Fruit fly (Drosophila melanogaster) whole organism, prepupa: Measurements from ENCODE around the gene Spase25.

ENCODE experiments used
- CG32006 ChIP-seq: fragments of 200-800 bp; sonication (Bioruptor generic); optimal IDR thresholded peaks from 3 replicates; lab custom pipeline; 2017; ENCODE audit warnings: missing biosample characterization, mild to moderate bottlenecking, missing genetic modification characterization
- CG6854 ChIP-seq: fragments of 200-800 bp; sonication (Bioruptor generic); optimal IDR thresholded peaks from 2 replicates; lab custom pipeline; 2017; ENCODE audit warnings: missing biosample characterization, mild to moderate bottlenecking, missing genetic modification characterization
- Ets21C ChIP-seq: fragments of 200-800 bp; sonication (Bioruptor generic); optimal IDR thresholded peaks from 3 replicates; lab custom pipeline; 2016; ENCODE audit warnings: missing biosample characterization, missing genetic modification characterization
- fkh ChIP-seq: fragments of 200-800 bp; sonication (Bioruptor generic); optimal IDR thresholded peaks from 3 replicates; lab custom pipeline; 2017; ENCODE audit warnings: missing biosample characterization, mild to moderate bottlenecking, missing genetic modification characterization, moderate library complexity

- TF ChIP-seq fkh (GFP tag; lab: Kevin White, UChicago) (no peak), CG6854 (GFP tag; lab: Kevin White, UChicago) (no peak), Ets21C (GFP tag; lab: Kevin White, UChicago) (no peak), CG32006 (GFP tag; lab: Kevin White, UChicago) (no peak)
Observed at dm6 chrX:11458912-11459836, 25.9 kb upstream of the Spase25 start, which contains the start of gene CG43155.
